Worm (Caenorhabditis elegans) whole organism, L3 larva: ENCODE data around the gene B0222.5.

ENCODE experiments used
- R02D3.7 ChIP-seq: fragments of 150-350 bp; optimal IDR thresholded peaks from 2 replicates; lab custom pipeline; 2014; ENCODE audit warnings: missing biosample characterization, missing genetic modification characterization
- ceh-28 ChIP-seq: fragments of 150-350 bp; optimal IDR thresholded peaks from 2 replicates; lab custom pipeline; 2014; ENCODE audit warnings: missing biosample characterization, missing genetic modification reagents, missing genetic modification characterization
- fkh-10 ChIP-seq: sonication (generic microtip); optimal IDR thresholded peaks from 2 replicates; lab custom pipeline; 2017; ENCODE audit warnings: missing biosample characterization, missing genetic modification reagents, missing genetic modification characterization
- nhr-43 ChIP-seq: sonication (generic microtip); optimal IDR thresholded peaks from 2 replicates; lab custom pipeline; 2016; ENCODE audit warnings: mild to moderate bottlenecking, missing genetic modification characterization, missing compliant biosample characterization; ENCODE audit not compliant: poor library complexity, severe bottlenecking
- nhr-76 ChIP-seq: fragments of 150-350 bp; sonication (generic microtip); optimal IDR thresholded peaks from 5 replicates; lab custom pipeline; 2014; ENCODE audit warnings: missing biosample characterization, missing genetic modification characterization
- skn-1 ChIP-seq: fragments of 150-350 bp; optimal IDR thresholded peaks from 2 replicates; lab custom pipeline; 2014; ENCODE audit warnings: missing biosample characterization, missing genetic modification characterization
- tbx-2 ChIP-seq: sonication (generic microtip); optimal IDR thresholded peaks from 2 replicates; lab custom pipeline; 2016; ENCODE audit warnings: mild to moderate bottlenecking, missing genetic modification characterization, missing compliant biosample characterization
- ztf-11 ChIP-seq: fragments of 150-350 bp; optimal IDR thresholded peaks from 2 replicates; lab custom pipeline; 2014; ENCODE audit warnings: missing biosample characterization, missing genetic modification characterization

DNA sequence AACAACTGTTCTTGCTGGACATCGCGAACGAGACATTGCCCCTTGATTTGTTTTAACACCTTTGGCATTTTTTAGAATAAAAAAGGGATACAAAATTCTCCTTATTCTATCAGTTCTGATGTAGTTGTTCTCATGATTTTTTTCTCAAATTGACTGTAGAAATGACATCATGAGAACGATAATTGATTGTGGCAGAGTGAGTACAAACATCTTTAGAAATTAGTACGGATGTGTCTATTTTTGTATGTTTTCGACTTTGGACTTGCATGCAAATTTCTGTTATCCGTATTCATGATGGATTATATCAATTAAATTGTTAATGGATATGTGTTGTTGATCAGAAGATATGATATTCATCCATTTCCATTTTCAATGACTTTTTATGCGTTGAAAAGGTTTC lies 6.5 kb downstream of the B0222.5 start:
- TF ChIP-seq nhr-43 = no peak
- no peak for TF ChIP-seq ztf-11 (tag; lab: Kevin White, UChicago)
- TF ChIP-seq tbx-2 (tag; lab: Kevin White, UChicago) = no peak
- no peak for TF ChIP-seq R02D3.7 (tag; lab: Kevin White, UChicago)
- no peak for TF ChIP-seq fkh-10 (GFP tag; lab: Kevin White, UChicago)
- TF ChIP-seq nhr-76 (tag; lab: Kevin White, UChicago) = no peak
- TF ChIP-seq ceh-28 (tag; lab: Kevin White, UChicago) = no peak
- TF ChIP-seq skn-1 (tag; lab: Kevin White, UChicago) = no peak
